Worm (Caenorhabditis elegans): ENCODE results near the gene best-9.

best-9 gene

DNA sequence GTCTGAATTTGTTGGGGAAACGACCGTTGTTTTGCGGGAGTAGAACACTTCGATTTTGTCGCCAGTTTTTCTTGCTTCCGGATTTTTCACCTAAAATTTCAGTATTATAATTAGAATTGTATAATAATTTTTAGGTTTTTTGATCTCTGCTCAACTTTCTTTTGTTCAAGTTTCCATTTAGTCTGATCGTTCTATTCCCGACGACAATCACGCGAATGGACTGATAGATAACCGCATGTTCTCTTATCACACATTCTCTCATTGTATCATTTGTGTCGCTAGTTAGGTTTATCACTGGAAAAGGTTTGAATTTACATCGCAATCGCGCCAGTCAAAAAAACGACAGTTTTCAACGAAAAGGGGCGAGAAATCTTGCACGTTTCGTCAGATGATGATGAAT lies 5.7 kb upstream of the best-9 start (continued):
- TF ChIP-seq Y116A8C.19 (tag; optimal IDR thresholded peaks at IDR 0.05; ENCODE audit: borderline replicate concordance) (no peak), aly-2 (tag; optimal IDR thresholded peaks at IDR 0.05) (no peak), nhr-20 (tag; optimal IDR thresholded peaks at IDR 0.05) (no peak), hpl-2 (GFP tag; optimal IDR thresholded peaks at IDR 0.05) (peak; percentile 29), egl-13 (tag; optimal IDR thresholded peaks at IDR 0.05) (no peak), elt-3 (tag; optimal IDR thresholded peaks at IDR 0.05) (peak in 5 of 6 experiments; percentile 54 to 94 (median 92)), C04F5.9 (tag; optimal IDR thresholded peaks at IDR 0.05) (no peak), nhr-28 (tag; optimal IDR thresholded peaks at IDR 0.05) (no peak), zag-1 (tag; optimal IDR thresholded peaks at IDR 0.05) (no peak), ets-5 (GFP tag; IDR thresholded peaks at IDR 0.05) (no peak), isw-1 (GFP tag; IDR thresholded peaks at IDR 0.05) (no peak), efl-1 (optimal IDR thresholded peaks at IDR 0.05) (peak in 1 of 2 experiments; percentile 14), efl-1 (GFP tag; optimal IDR thresholded peaks at IDR 0.05 in 1 of 2) (peak in 1 of 2 experiments; percentile 63), mab-9 (GFP tag; IDR thresholded peaks at IDR 0.05) (no peak), dpl-1 (GFP tag; optimal IDR thresholded peaks at IDR 0.05) (peak in 1 of 3 experiments; percentile 6), ces-1 (GFP tag; optimal IDR thresholded peaks at IDR 0.05) (no peak), snu-23 (GFP tag; optimal IDR thresholded peaks at IDR 0.05) (peak; percentile 19)

DNA sequence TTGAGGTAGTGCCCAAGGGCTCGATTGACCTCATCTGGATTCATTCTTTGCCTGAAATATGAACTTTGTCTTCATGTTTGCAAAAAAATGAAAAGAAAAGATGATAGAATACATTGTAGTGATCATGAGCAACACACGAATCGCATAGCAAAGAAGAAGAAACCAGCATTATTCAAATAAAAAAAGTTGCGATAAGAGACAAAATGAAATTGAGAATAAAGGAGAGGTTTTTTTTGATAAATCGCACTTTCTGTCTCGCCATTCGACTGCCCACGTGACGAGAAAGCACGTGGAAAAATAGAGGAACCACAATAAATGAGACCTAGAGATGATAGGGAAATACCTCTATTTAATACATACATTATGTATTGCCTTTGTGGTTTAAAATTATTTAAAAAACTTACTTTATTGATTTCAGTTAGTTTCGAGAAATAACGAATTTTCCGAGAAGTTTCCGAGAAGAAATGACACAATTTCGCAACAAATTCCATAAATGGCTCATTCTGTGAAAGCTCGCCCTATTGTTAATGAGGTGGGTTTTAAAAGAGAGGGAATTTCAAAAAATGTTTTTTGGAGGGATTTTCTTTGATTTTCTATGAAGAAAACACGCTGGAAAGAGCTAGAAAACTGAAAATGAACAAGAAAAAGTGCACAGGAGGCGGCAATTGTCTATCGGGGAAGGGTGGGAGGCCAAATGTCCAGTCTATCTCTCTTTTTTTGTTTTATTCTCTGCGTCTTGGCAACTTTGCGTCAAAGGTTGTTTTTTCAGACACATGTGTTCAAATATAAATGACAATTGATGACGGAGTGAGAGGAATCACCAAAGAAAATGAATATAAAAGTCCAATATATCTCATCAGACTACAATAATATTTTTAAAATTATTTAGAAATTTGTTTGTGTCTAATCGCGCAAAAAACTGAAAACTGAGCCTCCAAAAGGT lies 4.9 kb upstream of the best-9 start, which contains the start of gene paqr-1:
Gene paqr-1 (minus strand): TSS at position 51 of the 943 bp plus-strand sequence.
- TF ChIP-seq snpc-4 (tag; optimal IDR thresholded peaks at IDR 0.05) (no peak), pax-3 (tag; optimal IDR thresholded peaks at IDR 0.05) (no peak), ces-1 (GFP tag; optimal IDR thresholded peaks at IDR 0.05) (no peak), zip-4 (GFP tag; optimal IDR thresholded peaks at IDR 0.05) (peak; percentile 63), nhr-11 (tag; optimal IDR thresholded peaks at IDR 0.05) (no peak), elt-3 (tag; optimal IDR thresholded peaks at IDR 0.05) (peak in 1 of 6 experiments; percentile 28), lin-13 (GFP tag; optimal IDR thresholded peaks at IDR 0.05) (no peak), nhr-28 (tag; optimal IDR thresholded peaks at IDR 0.05) (no peak), rnt-1 (tag; optimal IDR thresholded peaks at IDR 0.05) (peak; percentile 40), efl-1 (optimal IDR thresholded peaks at IDR 0.05) (peak; percentile 80 to 85), efl-1 (GFP tag; optimal IDR thresholded peaks at IDR 0.05 in 1 of 2) (peak; percentile 81 to 94), lin-35 (GFP tag; optimal IDR thresholded peaks at IDR 0.05) (peak; percentile 66 to 81), Y116A8C.19 (tag; optimal IDR thresholded peaks at IDR 0.05; ENCODE audit: borderline replicate concordance) (no peak), ceh-90 (tag; optimal IDR thresholded peaks at IDR 0.05) (no peak), sup-37 (GFP tag; optimal IDR thresholded peaks at IDR 0.05) (peak; percentile 18), elt-2 (tag; optimal IDR thresholded peaks at IDR 0.05) (peak; percentile 50), ets-5 (GFP tag; IDR thresholded peaks at IDR 0.05) (no peak), blmp-1 (tag; optimal IDR thresholded peaks at IDR 0.05) (peak; percentile 40), unc-130 (tag; optimal IDR thresholded peaks at IDR 0.05) (peak; percentile 22), F16B12.6 (tag; optimal IDR thresholded peaks at IDR 0.05) (no peak), fkh-4 (tag; optimal IDR thresholded peaks at IDR 0.05; ENCODE audit: borderline replicate concordance) (no peak), nhr-47 (tag; optimal IDR thresholded peaks at IDR 0.05) (peak; percentile 50), lin-14 (GFP tag; optimal IDR thresholded peaks at IDR 0.05) (peak; percentile 47), egl-13 (tag; optimal IDR thresholded peaks at IDR 0.05) (no peak), skn-1 (tag; optimal IDR thresholded peaks at IDR 0.05) (no peak), lir-3 (tag; optimal IDR thresholded peaks at IDR 0.05; ENCODE audit: poor library complexity) (peak; percentile 42), efl-3 (GFP tag; optimal IDR thresholded peaks at IDR 0.05) (no peak), nhr-20 (tag; optimal IDR thresholded peaks at IDR 0.05) (peak; percentile 76), mep-1 (tag; optimal IDR thresholded peaks at IDR 0.05) (peak; percentile 42), alr-1 (tag; optimal IDR thresholded peaks at IDR 0.05; ENCODE audit: borderline replicate concordance) (no peak), fkh-8 (tag; optimal IDR thresholded peaks at IDR 0.05) (peak; percentile 60), mdl-1 (tag; optimal IDR thresholded peaks at IDR 0.05) (peak in 1 of 2 experiments; percentile 74), irx-1 (tag; optimal IDR thresholded peaks at IDR 0.05) (peak; percentile 19), lin-15B (tag; optimal IDR thresholded peaks at IDR 0.05) (peak; percentile 27), zag-1 (tag; optimal IDR thresholded peaks at IDR 0.05) (no peak), C04F5.9 (tag; optimal IDR thresholded peaks at IDR 0.05) (no peak), ztf-4 (tag; optimal IDR thresholded peaks at IDR 0.05) (no peak), fos-1 (tag; optimal IDR thresholded peaks at IDR 0.05) (no peak), ztf-11 (tag; optimal IDR thresholded peaks at IDR 0.05) (no peak), snu-23 (GFP tag; optimal IDR thresholded peaks at IDR 0.05) (peak; percentile 51), pag-3 (tag; optimal IDR thresholded peaks at IDR 0.05; ENCODE audit: borderline replicate concordance, insufficient read depth) (no peak)

All from whole organism, L1 larva.